Worm (Caenorhabditis elegans) whole organism, early embryonic: ENCODE results near the gene K03H1.13.

Source experiments
- aly-1 ChIP-seq: sonication (generic microtip); optimal IDR thresholded peaks from 2 replicates; lab custom pipeline; 2016; ENCODE audit warnings: missing genetic modification characterization, missing compliant biosample characterization
- ama-1 ChIP-seq: fragments of 150-350 bp; optimal IDR thresholded peaks from 2 replicates; lab custom pipeline; 2014
- ceh-36 ChIP-seq: sonication (generic microtip); optimal IDR thresholded peaks from 2 replicates; lab custom pipeline; 2016; ENCODE audit warnings: missing genetic modification characterization, inconsistent platforms, missing compliant biosample characterization
- hmbx-1 ChIP-seq: sonication (generic microtip); optimal IDR thresholded peaks from 2 replicates; lab custom pipeline; 2016; ENCODE audit warnings: mild to moderate bottlenecking, missing genetic modification characterization, missing compliant biosample characterization

DNA sequence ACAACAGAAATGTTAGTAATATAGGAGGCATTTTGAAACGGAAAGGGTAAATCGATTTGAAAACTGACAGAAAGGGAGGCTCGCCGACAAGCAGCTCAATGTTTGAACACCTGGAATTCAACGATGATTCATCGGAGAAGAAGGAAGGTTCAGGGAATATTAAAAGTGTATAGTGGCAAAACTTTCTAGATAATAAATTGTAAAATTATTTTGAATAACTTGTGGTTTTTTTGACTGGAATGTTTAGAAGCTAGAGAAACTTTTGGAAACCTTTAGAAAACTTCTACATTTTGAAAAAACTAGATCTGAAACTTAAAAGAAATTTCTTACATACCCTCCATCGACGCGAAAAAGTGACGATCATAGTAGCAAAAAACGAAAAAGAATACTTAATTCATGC lies 47.7 kb upstream of the K03H1.13 start, which contains the start of gene pqn-8:
- TF ChIP-seq hmbx-1 (tag; lab: Kevin White, UChicago), result no peak
- no peak for TF ChIP-seq ceh-36
- no peak for TF ChIP-seq ama-1
- TF ChIP-seq aly-1, result no peak
